Worm (Caenorhabditis elegans) whole organism, midembryonic: ENCODE data around the gene F41F3.3.
A peak's percentile ranks its signal among the peaks of the same experiment; 100 is the strongest.

Experiments used
- T22C8.4 ChIP-seq: fragments of 200-800 bp; sonication (Bioruptor generic); IDR thresholded peaks from 2 replicates; pipeline ENCODE4 v1.3.6; 2022; ENCODE audit warnings: missing genetic modification characterization, missing compliant biosample characterization
- cog-1 ChIP-seq: sonication (generic microtip); optimal IDR thresholded peaks from 2 replicates; lab custom pipeline; 2016; ENCODE audit warnings: missing genetic modification characterization, missing compliant biosample characterization
- flt-1 ChIP-seq: fragments of 200-800 bp; sonication (Bioruptor generic); IDR thresholded peaks from 2 replicates; pipeline ENCODE4 v1.3.6; 2022; ENCODE audit warnings: missing genetic modification characterization, missing compliant biosample characterization
- klf-2 ChIP-seq: fragments of 200-800 bp; sonication (Bioruptor generic); conservative IDR thresholded peaks from 2 replicates; pipeline ENCODE4 v1.3.6; 2022; ENCODE audit warnings: missing genetic modification reagents, missing genetic modification characterization, missing compliant biosample characterization
- med-1 ChIP-seq: sonication (generic microtip); optimal IDR thresholded peaks from 2 replicates; lab custom pipeline; 2017; ENCODE audit warnings: missing genetic modification characterization, mild to moderate bottlenecking, missing compliant biosample characterization, antibody characterized with exemption, missing genetic modification reagents; ENCODE audit not compliant: insufficient read depth
- ref-1 ChIP-seq: fragments of 200-800 bp; sonication (Bioruptor generic); conservative IDR thresholded peaks from 2 replicates; pipeline ENCODE4 v1.3.6; 2022; ENCODE audit warnings: missing genetic modification reagents, missing genetic modification characterization, missing compliant biosample characterization
- tab-1 ChIP-seq: fragments of 200-800 bp; sonication (Bioruptor generic); IDR thresholded peaks from 2 replicates; pipeline ENCODE4 v1.3.6; 2022; ENCODE audit warnings: missing genetic modification characterization, missing compliant biosample characterization
- ztf-23 ChIP-seq: fragments of 200-800 bp; sonication (Bioruptor generic); IDR thresholded peaks from 2 replicates; pipeline ENCODE4 v1.3.6; 2022; ENCODE audit warnings: missing genetic modification reagents, missing genetic modification characterization, missing compliant biosample characterization
- ztf-29 ChIP-seq: fragments of 200-800 bp; sonication (Bioruptor generic); IDR thresholded peaks from 2 replicates; pipeline ENCODE4 v1.3.6; 2022; ENCODE audit warnings: missing genetic modification reagents, missing genetic modification characterization, missing compliant biosample characterization

F41F3.3 gene

ce11 chrV:4632808-4633207 lies 15.2 kb downstream of the F41F3.3 start:
- TF ChIP-seq tab-1 (GFP tag; lab: Robert Waterston, UW), result peak; percentile 58; the same call in 1 of the 2 replicates

ce11 chrV:4630267-4630666 lies 17.8 kb downstream of the F41F3.3 start:
- TF ChIP-seq T22C8.4 (GFP tag; lab: Robert Waterston, UW), result no peak
- no peak for TF ChIP-seq cog-1 (tag; lab: Kevin White, UChicago)
- no peak for TF ChIP-seq tab-1 (GFP tag; lab: Robert Waterston, UW)

ce11 chrV:4628517-4628930 lies 19.5 kb downstream of the F41F3.3 start, which contains the start of gene pmt-2:
pmt-2 (plus strand) TSS chrV:4628580.
- no peak for TF ChIP-seq klf-2 (GFP tag; lab: Robert Waterston, UW)
- TF ChIP-seq T22C8.4 (GFP tag; lab: Robert Waterston, UW), result no peak
- no peak for TF ChIP-seq cog-1 (tag; lab: Kevin White, UChicago)
- TF ChIP-seq med-1, result no peak

ce11 chrV:4626344-4626743 lies 21.7 kb downstream of the F41F3.3 start:
- no peak for TF ChIP-seq T22C8.4 (GFP tag; lab: Robert Waterston, UW)
- no peak for TF ChIP-seq ztf-23
- TF ChIP-seq med-1, result no peak
- TF ChIP-seq ref-1, result no peak
- no peak for TF ChIP-seq klf-2 (GFP tag; lab: Robert Waterston, UW)
- TF ChIP-seq flt-1, result no peak
- no peak for TF ChIP-seq tab-1 (GFP tag; lab: Robert Waterston, UW)
- no peak for TF ChIP-seq ztf-29 (GFP tag; lab: Robert Waterston, UW)
- no peak for TF ChIP-seq cog-1 (tag; lab: Kevin White, UChicago)

- TF ChIP-seq med-1 (no peak), cog-1 (tag; lab: Kevin White, UChicago) (no peak), flt-1 (no peak), klf-2 (GFP tag; lab: Robert Waterston, UW) (no peak), ztf-23 (no peak), ztf-29 (GFP tag; lab: Robert Waterston, UW) (no peak), ref-1 (no peak), T22C8.4 (GFP tag; lab: Robert Waterston, UW) (no peak), tab-1 (GFP tag; lab: Robert Waterston, UW) (no peak)
Measured at ce11 chrV:4624717-4625116, 23.3 kb downstream of the F41F3.3 start.

- TF ChIP-seq T22C8.4 (GFP tag; lab: Robert Waterston, UW) (no peak), ref-1 (no peak), klf-2 (GFP tag; lab: Robert Waterston, UW) (no peak), flt-1 (no peak), cog-1 (tag; lab: Kevin White, UChicago) (no peak), ztf-29 (GFP tag; lab: Robert Waterston, UW) (no peak)
Measured at ce11 chrV:4623535-4623934, 24.5 kb downstream of the F41F3.3 start.

- no peak for TF ChIP-seq T22C8.4 (GFP tag; lab: Robert Waterston, UW)
- TF ChIP-seq med-1, result no peak
- TF ChIP-seq cog-1 (tag; lab: Kevin White, UChicago), result no peak
- no peak for TF ChIP-seq ztf-29 (GFP tag; lab: Robert Waterston, UW)
- no peak for TF ChIP-seq klf-2 (GFP tag; lab: Robert Waterston, UW)
- TF ChIP-seq tab-1 (GFP tag; lab: Robert Waterston, UW), result no peak
- TF ChIP-seq ref-1, result no peak
- TF ChIP-seq ztf-23, result no peak
- no peak for TF ChIP-seq flt-1
Measured at ce11 chrV:4617260-4617659, 30.8 kb downstream of the F41F3.3 start, which contains the start of gene sumv-2. sumv-2 (plus strand) TSS chrV:4617560.

ce11 chrV:4615802-4616201 lies 32.2 kb downstream of the F41F3.3 start, which contains the start of the genes Y61A9LA.10 and F54D11.4:
Y61A9LA.10 (minus strand) TSS chrV:4615817.
F54D11.4 (plus strand) TSS chrV:4616151.
- TF ChIP-seq ztf-23 (no peak), ref-1 (no peak), T22C8.4 (GFP tag; lab: Robert Waterston, UW) (no peak), klf-2 (GFP tag; lab: Robert Waterston, UW) (0 out of 2 replicates have a peak, but pooled peaks have one; percentile 8), med-1 (no peak)

- no peak for TF ChIP-seq ref-1
- TF ChIP-seq T22C8.4 (GFP tag; lab: Robert Waterston, UW), result no peak
- no peak for TF ChIP-seq ztf-23
- no peak for TF ChIP-seq cog-1 (tag; lab: Kevin White, UChicago)
- no peak for TF ChIP-seq ztf-29 (GFP tag; lab: Robert Waterston, UW)
- no peak for TF ChIP-seq flt-1
- no peak for TF ChIP-seq klf-2 (GFP tag; lab: Robert Waterston, UW)
- no peak for TF ChIP-seq tab-1 (GFP tag; lab: Robert Waterston, UW)
Measured at ce11 chrV:4606828-4607227, 41.2 kb downstream of the F41F3.3 start, which contains the start of gene txt-6. txt-6 (minus strand) TSS chrV:4606928.

- TF ChIP-seq med-1 (no peak), ref-1 (no peak), cog-1 (tag; lab: Kevin White, UChicago) (no peak), tab-1 (GFP tag; lab: Robert Waterston, UW) (no peak), ztf-29 (GFP tag; lab: Robert Waterston, UW) (no peak), flt-1 (no peak), klf-2 (GFP tag; lab: Robert Waterston, UW) (no peak), T22C8.4 (GFP tag; lab: Robert Waterston, UW) (no peak), ztf-23 (no peak)
Measured at ce11 chrV:4599225-4599624, 48.8 kb downstream of the F41F3.3 start.

ce11 chrV:4598489-4598888 lies 49.5 kb downstream of the F41F3.3 start:
- no peak for TF ChIP-seq klf-2 (GFP tag; lab: Robert Waterston, UW)
- no peak for TF ChIP-seq tab-1 (GFP tag; lab: Robert Waterston, UW)
- no peak for TF ChIP-seq ref-1
- TF ChIP-seq ztf-29 (GFP tag; lab: Robert Waterston, UW), result no peak
